Worm (Caenorhabditis elegans) whole organism, L4 larva: ENCODE results near the gene Y45G5AM.4.

Experiments
- F26F4.8 ChIP-seq: fragments of 200-800 bp; sonication (Bioruptor generic); conservative IDR thresholded peaks from 2 replicates; pipeline ENCODE4 v1.3.6; 2022; ENCODE audit warnings: missing genetic modification characterization, missing compliant biosample characterization
- F44E2.7 ChIP-seq: fragments of 200-800 bp; sonication (Bioruptor generic); IDR thresholded peaks from 2 replicates; pipeline ENCODE4 v2.1.2; 2022; ENCODE audit warnings: missing genetic modification characterization, missing compliant biosample characterization
- R02D3.7 ChIP-seq: fragments of 150-350 bp; sonication (generic microtip); optimal IDR thresholded peaks from 3 replicates; lab custom pipeline; 2014; ENCODE audit warnings: missing biosample characterization, missing genetic modification characterization
- Y105C5A.15 ChIP-seq: fragments of 200-800 bp; sonication (Bioruptor generic); IDR thresholded peaks from 2 replicates; pipeline ENCODE4 v1.3.6; 2022; ENCODE audit warnings: missing genetic modification characterization, missing compliant biosample characterization
- Y48G9A.11 ChIP-seq: fragments of 200-800 bp; sonication (Bioruptor generic); IDR thresholded peaks from 2 replicates; pipeline ENCODE4 v1.3.6; 2022; ENCODE audit warnings: missing genetic modification reagents, missing genetic modification characterization, missing compliant biosample characterization
- Y75B8A.6 ChIP-seq: fragments of 200-800 bp; sonication (Bioruptor generic); IDR thresholded peaks from 2 replicates; pipeline ENCODE4 v1.3.6; 2022; ENCODE audit warnings: missing genetic modification reagents, missing genetic modification characterization, missing compliant biosample characterization
- ZK546.5 ChIP-seq, 2 experiments: sonication (generic microtip); optimal IDR thresholded peaks; 2 replicates each; lab custom pipeline; 2017; ENCODE audit warnings: missing biosample characterization in 2 of 2, missing genetic modification characterization in 2 of 2
- aha-1 ChIP-seq: fragments of 150-350 bp; peaks from one replicate; lab custom pipeline; 2014; ENCODE audit warnings: missing biosample characterization, missing genetic modification characterization
- aly-2 ChIP-seq: sonication (generic microtip); optimal IDR thresholded peaks from 2 replicates; lab custom pipeline; 2018; ENCODE audit warnings: missing biosample characterization, missing genetic modification characterization
- ama-1 ChIP-seq: fragments of 150-350 bp; optimal IDR thresholded peaks from 2 replicates; lab custom pipeline; 2014; ENCODE audit warnings: inconsistent platforms, mixed read lengths
- arid-1 ChIP-seq: fragments of 200-800 bp; sonication (Bioruptor generic); conservative IDR thresholded peaks from 2 replicates; pipeline ENCODE4 v1.3.6; 2022; ENCODE audit warnings: missing genetic modification reagents, missing genetic modification characterization, missing compliant biosample characterization
- ceh-28 ChIP-seq: fragments of 150-350 bp; optimal IDR thresholded peaks from 2 replicates; lab custom pipeline; 2014; ENCODE audit warnings: missing biosample characterization, missing genetic modification reagents, missing genetic modification characterization
- ceh-82 ChIP-seq: sonication (generic microtip); optimal IDR thresholded peaks from 2 replicates; lab custom pipeline; 2017; ENCODE audit warnings: missing biosample characterization, missing genetic modification characterization
- ces-1 ChIP-seq: fragments of 150-350 bp; sonication (generic microtip); optimal IDR thresholded peaks from 4 replicates; lab custom pipeline; 2014; ENCODE audit warnings: missing biosample characterization, missing genetic modification reagents, missing genetic modification characterization
- cey-2 ChIP-seq: sonication (generic microtip); optimal IDR thresholded peaks from 3 replicates; lab custom pipeline; 2017; ENCODE audit warnings: missing genetic modification characterization, mild to moderate bottlenecking, missing compliant biosample characterization, antibody characterized with exemption, borderline replicate concordance; ENCODE audit not compliant: insufficient read depth
- daf-19 ChIP-seq: fragments of 200-800 bp; sonication (Bioruptor generic); conservative IDR thresholded peaks from 2 replicates; pipeline ENCODE4 v1.3.6; 2022; ENCODE audit warnings: missing genetic modification characterization, missing compliant biosample characterization
- dmd-6 ChIP-seq: fragments of 200-800 bp; sonication (Bioruptor generic); IDR thresholded peaks from 2 replicates; pipeline ENCODE4 v1.3.6; 2022; ENCODE audit warnings: missing genetic modification reagents, missing genetic modification characterization, missing compliant biosample characterization
- dmd-8 ChIP-seq: fragments of 200-800 bp; sonication (Bioruptor generic); IDR thresholded peaks from 2 replicates; pipeline ENCODE4 v1.3.6; 2022; ENCODE audit warnings: missing genetic modification characterization, missing compliant biosample characterization
- dmd-9 ChIP-seq: fragments of 200-800 bp; sonication (Bioruptor generic); IDR thresholded peaks from 2 replicates; pipeline ENCODE4 v1.3.6; 2022; ENCODE audit warnings: missing genetic modification reagents, missing genetic modification characterization, missing compliant biosample characterization
- dpl-1 ChIP-seq: fragments of 150-350 bp; optimal IDR thresholded peaks from 2 replicates; lab custom pipeline; 2014; ENCODE audit warnings: missing biosample characterization, missing genetic modification reagents, missing genetic modification characterization
- egl-27 ChIP-seq: sonication (generic microtip); optimal IDR thresholded peaks from 3 replicates; lab custom pipeline; 2017; ENCODE audit warnings: missing biosample characterization, missing genetic modification reagents, missing genetic modification characterization
- fkh-10 ChIP-seq: fragments of 150-350 bp; optimal IDR thresholded peaks from 2 replicates; lab custom pipeline; 2014; ENCODE audit warnings: missing biosample characterization, missing genetic modification reagents, missing genetic modification characterization
- fos-1 ChIP-seq: fragments of 150-350 bp; optimal IDR thresholded peaks from 2 replicates; lab custom pipeline; 2014; ENCODE audit warnings: missing biosample characterization, missing genetic modification characterization
- hlh-11 ChIP-seq: fragments of 200-800 bp; sonication (Bioruptor generic); optimal IDR thresholded peaks from 2 replicates; lab custom pipeline; 2018; ENCODE audit warnings: mild to moderate bottlenecking, missing genetic modification characterization, missing compliant biosample characterization
- hmg-1.1 ChIP-seq: fragments of 200-800 bp; sonication (Bioruptor generic); IDR thresholded peaks from 2 replicates; pipeline ENCODE4 v1.3.6; 2022; ENCODE audit warnings: missing genetic modification reagents, missing genetic modification characterization, missing compliant biosample characterization
- jun-1 ChIP-seq: fragments of 150-350 bp; optimal IDR thresholded peaks from 2 replicates; lab custom pipeline; 2014; ENCODE audit warnings: missing biosample characterization, missing genetic modification reagents, missing genetic modification characterization
- lin-1 ChIP-seq: fragments of 200-800 bp; sonication (Bioruptor generic); IDR thresholded peaks from 2 replicates; pipeline ENCODE4 v1.3.6; 2022; ENCODE audit warnings: missing genetic modification reagents, missing genetic modification characterization, missing compliant biosample characterization
- lin-13 ChIP-seq: fragments of 150-350 bp; optimal IDR thresholded peaks from 2 replicates; lab custom pipeline; 2014; ENCODE audit warnings: missing biosample characterization, missing genetic modification reagents, missing genetic modification characterization
- lin-29 ChIP-seq: fragments of 200-800 bp; sonication (Bioruptor generic); IDR thresholded peaks from 2 replicates; pipeline ENCODE4 v1.3.6; 2022; ENCODE audit warnings: missing genetic modification reagents, missing genetic modification characterization, missing compliant biosample characterization
- madf-9 ChIP-seq: fragments of 200-800 bp; sonication (Bioruptor generic); conservative IDR thresholded peaks from 2 replicates; pipeline ENCODE4 v1.3.6; 2022; ENCODE audit warnings: missing genetic modification reagents, missing genetic modification characterization, missing compliant biosample characterization
- mdl-1 ChIP-seq, 2 experiments: fragments of 150-350 bp in 1 of 2; sonication (generic microtip) in 1 of 2; optimal IDR thresholded peaks; 2 replicates each; lab custom pipeline; 2014 to 2017; ENCODE audit warnings: missing biosample characterization in 2 of 2, missing genetic modification characterization in 2 of 2
- mdt-29 ChIP-seq: fragments of 200-800 bp; sonication (Bioruptor generic); IDR thresholded peaks from 2 replicates; pipeline ENCODE4 v1.3.6; 2022; ENCODE audit warnings: missing genetic modification reagents, missing genetic modification characterization, missing compliant biosample characterization
- mes-2 ChIP-seq: sonication (generic microtip); optimal IDR thresholded peaks from 2 replicates; lab custom pipeline; 2016; ENCODE audit warnings: missing genotype, mild to moderate bottlenecking, missing genetic modification characterization, missing compliant biosample characterization; ENCODE audit not compliant: poor library complexity, severe bottlenecking
- mxl-2 ChIP-seq: fragments of 200-800 bp; sonication (Bioruptor generic); conservative IDR thresholded peaks from 2 replicates; pipeline ENCODE4 v1.3.6; 2022; ENCODE audit warnings: missing genetic modification reagents, missing genetic modification characterization, missing compliant biosample characterization
- mxl-3 ChIP-seq: fragments of 200-800 bp; sonication (Bioruptor generic); optimal IDR thresholded peaks from 2 replicates; lab custom pipeline; 2018; ENCODE audit warnings: mild to moderate bottlenecking, missing genetic modification characterization, missing compliant biosample characterization
- nhr-237 ChIP-seq: sonication (generic microtip); optimal IDR thresholded peaks from 2 replicates; lab custom pipeline; 2017; ENCODE audit warnings: missing biosample characterization, missing genetic modification characterization
- nhr-41 ChIP-seq: fragments of 200-800 bp; sonication (Bioruptor generic); IDR thresholded peaks from 2 replicates; pipeline ENCODE4 v1.3.6; 2022; ENCODE audit warnings: missing genetic modification reagents, missing genetic modification characterization, missing compliant biosample characterization
- nhr-48 ChIP-seq: sonication (generic microtip); optimal IDR thresholded peaks from 2 replicates; lab custom pipeline; 2016; ENCODE audit warnings: mild to moderate bottlenecking, missing genetic modification characterization, missing compliant biosample characterization
- nhr-6 ChIP-seq: fragments of 150-350 bp; optimal IDR thresholded peaks from 2 replicates; lab custom pipeline; 2014; ENCODE audit warnings: missing biosample characterization, missing genetic modification characterization
- nhr-77 ChIP-seq: fragments of 150-350 bp; optimal IDR thresholded peaks from 2 replicates; lab custom pipeline; 2014; ENCODE audit warnings: missing biosample characterization, missing genetic modification characterization
- php-3 ChIP-seq: fragments of 200-800 bp; sonication (Bioruptor generic); IDR thresholded peaks from 2 replicates; pipeline ENCODE4 v1.3.6; 2022; ENCODE audit warnings: missing genetic modification reagents, missing genetic modification characterization, missing compliant biosample characterization
- pqm-1 ChIP-seq: sonication (generic microtip); optimal IDR thresholded peaks from 2 replicates; lab custom pipeline; 2017; ENCODE audit warnings: missing biosample characterization, missing genetic modification characterization
- rbr-2 ChIP-seq: sonication (generic microtip); optimal IDR thresholded peaks from 2 replicates; lab custom pipeline; 2016; ENCODE audit warnings: missing genotype, missing genetic modification characterization, missing compliant biosample characterization
- saeg-2 ChIP-seq: fragments of 200-800 bp; sonication (Bioruptor generic); IDR thresholded peaks from 2 replicates; pipeline ENCODE4 v1.3.6; 2022; ENCODE audit warnings: missing genetic modification reagents, missing genetic modification characterization, missing compliant biosample characterization
- snpc-1.2 ChIP-seq: fragments of 200-800 bp; sonication (Bioruptor generic); IDR thresholded peaks from 2 replicates; pipeline ENCODE4 v1.3.6; 2022; ENCODE audit warnings: missing genetic modification reagents, missing genetic modification characterization, missing compliant biosample characterization
- unc-130 ChIP-seq: sonication (generic microtip); optimal IDR thresholded peaks from 2 replicates; lab custom pipeline; 2016; ENCODE audit warnings: missing genetic modification reagents, missing genetic modification characterization, missing compliant biosample characterization
- zfp-2 ChIP-seq: sonication (generic microtip); optimal IDR thresholded peaks from 2 replicates; lab custom pipeline; 2016; ENCODE audit warnings: mild to moderate bottlenecking, missing genetic modification characterization, missing compliant biosample characterization
- zfp-3 ChIP-seq: fragments of 200-800 bp; sonication (Bioruptor generic); conservative IDR thresholded peaks from 2 replicates; pipeline ENCODE4 v1.3.6; 2022; ENCODE audit warnings: missing genetic modification reagents, missing genetic modification characterization, missing compliant biosample characterization
- zip-11 ChIP-seq: fragments of 200-800 bp; sonication (Bioruptor generic); IDR thresholded peaks from 2 replicates; pipeline ENCODE4 v1.3.6; 2022; ENCODE audit warnings: missing genetic modification characterization, missing compliant biosample characterization
- zip-2 ChIP-seq: fragments of 150-350 bp; optimal IDR thresholded peaks from 2 replicates; lab custom pipeline; 2014; ENCODE audit warnings: missing biosample characterization, missing genetic modification characterization
- ztf-7 ChIP-seq: fragments of 150-350 bp; optimal IDR thresholded peaks from 2 replicates; lab custom pipeline; 2014; ENCODE audit warnings: missing biosample characterization, missing genetic modification characterization

Y45G5AM.4 gene

DNA sequence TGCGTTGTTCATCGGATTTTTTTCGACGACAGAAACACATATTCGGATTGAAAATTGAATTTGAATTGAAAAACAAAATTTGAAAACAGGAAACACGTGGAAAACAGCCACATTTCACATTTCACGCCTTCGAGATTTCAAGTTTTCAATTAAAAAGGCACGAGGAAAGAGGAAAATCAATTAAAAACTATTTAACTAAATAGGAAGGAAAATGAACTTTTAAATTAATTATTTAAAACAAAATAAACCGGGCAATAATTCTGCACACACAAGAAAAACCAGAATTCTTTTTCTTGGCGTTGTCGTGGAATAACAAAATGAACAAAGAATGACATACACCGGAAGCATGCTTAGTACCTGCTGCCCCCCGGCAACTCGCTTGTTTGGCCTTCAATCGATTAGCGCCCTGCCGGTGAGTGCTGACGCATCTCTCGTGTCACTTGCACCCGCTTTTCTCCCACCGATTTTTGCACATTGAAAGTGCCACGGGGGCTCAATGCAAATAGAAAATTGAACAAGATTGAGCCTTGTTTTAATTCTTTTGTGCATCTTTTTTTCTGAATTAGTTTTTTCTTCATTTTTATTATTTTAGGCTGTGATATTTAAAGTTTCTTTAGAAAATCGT lies 31.7 kb downstream of the Y45G5AM.4 start, which contains the start of gene Y45G5AM.9 (continued):
- TF ChIP-seq php-3 (GFP tag; lab: Robert Waterston, UW) (0 out of 2 replicates have a peak, but pooled peaks have one; percentile 30), mes-2 (tag; lab: Kevin White, UChicago) (peak; percentile 88), ZK546.5 (tag; optimal IDR thresholded peaks at IDR 0.05; lab: Kevin White, UChicago) (no peak), hlh-11 (tag; lab: Kevin White, UChicago) (no peak), egl-27 (tag; lab: Kevin White, UChicago) (no peak), mdt-29 (GFP tag; lab: Robert Waterston, UW) (no peak), ceh-82 (tag; lab: Kevin White, UChicago) (no peak), F26F4.8 (GFP tag; lab: Robert Waterston, UW) (no peak), mdl-1 (tag; optimal IDR thresholded peaks at IDR 0.05; lab: Kevin White, UChicago) (no peak), dmd-9 (GFP tag; lab: Robert Waterston, UW) (no peak), madf-9 (peak; percentile 53; the same call in 1 of the 2 replicates), Y48G9A.11 (GFP tag; lab: Robert Waterston, UW) (no peak), R02D3.7 (tag; lab: Kevin White, UChicago) (no peak), daf-19 (GFP tag; lab: Robert Waterston, UW) (no peak), dpl-1 (GFP tag; lab: Kevin White, UChicago) (peak; percentile 72), mxl-3 (GFP tag; lab: Kevin White, UChicago) (peak; percentile 81), ceh-28 (peak; percentile 73), fkh-10 (GFP tag; lab: Kevin White, UChicago) (peak; percentile 66), zip-2 (tag; lab: Kevin White, UChicago) (no peak), dmd-6 (GFP tag; lab: Robert Waterston, UW) (peak; percentile 71), mxl-2 (GFP tag; lab: Robert Waterston, UW) (no peak), unc-130 (GFP tag; lab: Kevin White, UChicago) (no peak), snpc-1.2 (GFP tag; lab: Robert Waterston, UW) (no peak), jun-1 (tag; lab: Kevin White, UChicago) (no peak), ces-1 (no peak), cey-2 (no peak), pqm-1 (tag; lab: Kevin White, UChicago) (no peak), arid-1 (GFP tag; lab: Robert Waterston, UW) (no peak; the same call in 1 of the 2 replicates), aha-1 (tag; lab: Kevin White, UChicago) (peak; percentile 86), fos-1 (no peak), zip-11 (GFP tag; lab: Robert Waterston, UW) (no peak), rbr-2 (tag; lab: Kevin White, UChicago) (peak; percentile 83), ztf-7 (tag; lab: Kevin White, UChicago) (peak; percentile 36), aly-2 (tag; lab: Kevin White, UChicago) (no peak), nhr-41 (GFP tag; lab: Robert Waterston, UW) (no peak), lin-13 (peak; percentile 66), dmd-8 (no peak), Y105C5A.15 (GFP tag; lab: Robert Waterston, UW) (no peak), nhr-237 (tag; lab: Kevin White, UChicago) (no peak), ama-1 (peak; percentile 9), Y75B8A.6 (GFP tag; lab: Robert Waterston, UW) (no peak), lin-29 (no peak), nhr-6 (tag; lab: Kevin White, UChicago) (no peak), hmg-1.1 (GFP tag; lab: Robert Waterston, UW) (peak; percentile 80), nhr-48 (tag; lab: Kevin White, UChicago) (peak; percentile 56), zfp-3 (GFP tag; lab: Robert Waterston, UW) (no peak), nhr-77 (tag; lab: Kevin White, UChicago) (peak; percentile 52), saeg-2 (GFP tag; lab: Robert Waterston, UW) (no peak), F44E2.7 (GFP tag; lab: Robert Waterston, UW) (no peak), zfp-2 (no peak), lin-1 (GFP tag; lab: Robert Waterston, UW) (peak; percentile 66; the same call in 1 of the 2 replicates)
